Fruit fly (Drosophila melanogaster): Measurements from ENCODE around the gene CG18748.

The CG18748 gene

dm6 chr3R:7749993-7750392 lies 37.7 kb downstream of the CG18748 start, which contains the start of gene pyd3:
TSS of gene pyd3 (minus strand) at chr3R:7750079.
- TF ChIP-seq Ets96B (tag; optimal IDR thresholded peaks at IDR 0.05) (peak; percentile 51), CG32006 (GFP tag; optimal IDR thresholded peaks at IDR 0.05) (peak; percentile 45), topi (GFP tag; optimal IDR thresholded peaks at IDR 0.05) (no peak), CG15336 (GFP tag; IDR thresholded peaks at IDR 0.05) (0 out of 2 replicates have a peak, but pooled peaks have one; percentile 37), CG10669 (GFP tag; optimal IDR thresholded peaks at IDR 0.05) (peak; percentile 39), achi (GFP tag; optimal IDR thresholded peaks at IDR 0.05) (peak; percentile 5), Eip78C (GFP tag) (peak; percentile 34), CG16779 (tag; optimal IDR thresholded peaks at IDR 0.05) (no peak), svp (GFP tag) (peak; percentile 59), Hr39 (GFP tag; optimal IDR thresholded peaks at IDR 0.05) (no peak), CG3032 (tag; optimal IDR thresholded peaks at IDR 0.05) (no peak), CG6163 (GFP tag; IDR thresholded peaks at IDR 0.05) (0 out of 3 replicates have a peak, but pooled peaks have one; percentile 15), CG6808 (GFP tag; optimal IDR thresholded peaks at IDR 0.05) (peak; percentile 6), Hr4 (GFP tag; optimal IDR thresholded peaks at IDR 0.05) (peak; percentile 16)

DNA sequence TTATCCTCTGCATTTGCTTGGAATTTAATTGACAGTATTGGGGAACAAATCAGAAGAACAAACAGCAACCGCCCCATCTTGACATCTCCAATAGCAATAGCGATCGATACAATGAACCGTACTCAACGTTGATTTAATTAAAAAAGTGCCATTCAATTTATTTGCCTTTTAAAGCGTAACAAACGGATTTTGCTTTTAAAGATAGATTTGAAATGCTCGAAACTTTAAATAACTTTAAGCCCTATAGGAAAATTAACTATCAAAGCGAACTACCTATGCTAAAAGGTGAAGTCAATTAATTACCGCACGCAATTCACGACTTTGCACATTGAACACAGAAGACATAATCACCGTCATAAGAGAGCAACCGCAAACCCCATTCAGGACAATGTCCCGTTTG lies 48.3 kb downstream of the CG18748 start, which contains the start of gene CG43254:
CG43254 (minus strand) TSS at position 101 of the 400 bp plus-strand sequence.
- TF ChIP-seq achi (GFP tag; optimal IDR thresholded peaks at IDR 0.05) (no peak), net (GFP tag; optimal IDR thresholded peaks at IDR 0.05) (no peak), CG8119 (GFP tag; IDR thresholded peaks at IDR 0.05) (no peak), CG11902 (GFP tag; optimal IDR thresholded peaks at IDR 0.05) (no peak), pdm3 (GFP tag; optimal IDR thresholded peaks at IDR 0.05) (no peak), CG3919 (GFP tag; optimal IDR thresholded peaks at IDR 0.05) (no peak), spab (GFP tag; optimal IDR thresholded peaks at IDR 0.05) (no peak), CG1621 (tag; optimal IDR thresholded peaks at IDR 0.05) (no peak), CG10631 (GFP tag; optimal IDR thresholded peaks at IDR 0.05) (no peak), Gug (GFP tag; IDR thresholded peaks at IDR 0.05) (no peak), Hr38 (GFP tag; optimal IDR thresholded peaks at IDR 0.05) (no peak), Sox102F (GFP tag; optimal IDR thresholded peaks at IDR 0.05) (no peak), CG6163 (GFP tag; IDR thresholded peaks at IDR 0.05) (no peak), Hr4 (GFP tag; optimal IDR thresholded peaks at IDR 0.05) (no peak), ss (GFP tag; optimal IDR thresholded peaks at IDR 0.05) (no peak), esn (GFP tag; optimal IDR thresholded peaks at IDR 0.05) (no peak), cyc (GFP tag; optimal IDR thresholded peaks at IDR 0.05) (no peak)

Data from whole organism, prepupa.